Worm (Caenorhabditis elegans): ENCODE data around the gene Y43F8B.9.

Gene Y43F8B.9

DNA sequence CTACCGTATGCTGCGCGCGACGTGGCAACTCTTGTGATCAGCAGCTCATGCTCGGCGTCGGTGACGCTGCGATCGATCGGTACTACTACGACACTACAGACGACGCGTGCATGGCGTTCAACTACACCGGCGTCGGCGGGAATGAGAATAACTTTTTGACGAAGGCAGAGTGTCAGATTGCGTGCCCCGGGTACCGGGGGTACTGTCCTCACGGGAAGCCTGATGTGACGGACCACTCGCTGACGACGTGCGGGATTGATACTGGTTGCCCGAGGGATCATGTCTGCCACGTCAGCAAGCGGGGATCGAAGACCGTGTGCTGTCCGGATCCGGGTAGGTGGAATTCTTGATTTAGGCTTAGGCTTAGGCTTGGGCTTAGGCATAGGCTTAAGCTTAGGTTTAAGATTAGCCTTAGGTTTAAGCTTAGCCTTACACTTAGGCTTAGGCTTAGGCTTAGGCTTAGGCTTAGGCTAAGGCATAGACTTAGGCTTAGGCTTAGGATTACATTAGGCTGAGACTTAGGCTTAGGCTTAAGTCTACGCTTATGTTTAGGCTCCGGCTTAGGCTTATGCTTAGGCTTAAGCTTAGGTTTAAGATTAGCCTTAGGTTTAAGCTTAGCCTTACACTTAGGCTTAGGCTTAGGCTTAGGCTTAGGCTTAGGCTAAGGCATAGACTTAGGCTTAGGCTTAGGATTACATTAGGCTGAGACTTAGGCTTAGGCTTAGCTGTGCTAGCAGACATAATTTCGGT lies 39.8 kb downstream of the Y43F8B.9 start:
- TF ChIP-seq dve-1 (tag; optimal IDR thresholded peaks at IDR 0.05), result peak; percentile 61
- TF ChIP-seq T23F11.4 (GFP tag; optimal IDR thresholded peaks at IDR 0.05), result peak; percentile 36

DNA sequence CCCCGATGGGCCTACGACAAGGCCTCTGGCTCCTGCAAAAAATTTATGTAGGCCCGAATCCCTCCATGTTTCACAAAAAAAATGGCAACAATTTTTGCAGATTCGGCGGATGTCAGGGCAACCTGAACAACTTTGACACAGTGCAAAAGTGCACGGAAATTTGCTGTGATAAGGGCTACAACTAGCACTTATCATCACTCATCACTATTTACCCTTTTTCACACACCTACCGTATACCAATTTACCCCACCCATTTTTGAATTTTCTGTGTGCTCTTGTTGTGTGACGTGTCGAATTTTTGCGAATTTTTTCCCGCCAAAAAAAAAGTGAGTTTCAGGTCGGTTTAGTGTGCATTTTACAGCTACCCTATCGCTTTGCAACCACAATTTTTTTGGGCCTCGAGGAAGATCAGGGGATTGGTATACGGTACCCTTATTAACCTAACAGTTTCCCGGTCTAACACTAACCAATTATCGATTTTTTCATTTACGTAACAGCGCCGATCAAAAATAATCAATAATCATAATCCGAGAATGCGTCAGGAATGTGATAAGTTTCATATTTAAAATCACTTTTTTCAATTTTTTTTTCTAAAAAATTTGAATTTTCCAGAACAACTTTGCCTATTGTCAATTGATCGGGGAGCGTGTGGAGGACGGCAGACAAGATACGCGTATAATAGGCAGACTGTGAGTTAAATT lies 40.7 kb downstream of the Y43F8B.9 start:
- TF ChIP-seq pag-3 (tag; optimal IDR thresholded peaks at IDR 0.05; ENCODE audit: borderline replicate concordance), result no peak
- no peak for TF ChIP-seq ets-4 (tag; optimal IDR thresholded peaks at IDR 0.05)
- no peak for TF ChIP-seq npax-4 (tag; optimal IDR thresholded peaks at IDR 0.05)
- TF ChIP-seq lin-11 (tag; optimal IDR thresholded peaks at IDR 0.05), result no peak
- no peak for TF ChIP-seq odd-2 (tag; optimal IDR thresholded peaks at IDR 0.05)
- no peak for TF ChIP-seq madf-2 (tag; optimal IDR thresholded peaks at IDR 0.05)
- TF ChIP-seq hlh-6 (tag; optimal IDR thresholded peaks at IDR 0.05), result no peak
- no peak for TF ChIP-seq ceh-34 (tag; optimal IDR thresholded peaks at IDR 0.05)
- no peak for TF ChIP-seq fkh-6 (tag; optimal IDR thresholded peaks at IDR 0.05)

DNA sequence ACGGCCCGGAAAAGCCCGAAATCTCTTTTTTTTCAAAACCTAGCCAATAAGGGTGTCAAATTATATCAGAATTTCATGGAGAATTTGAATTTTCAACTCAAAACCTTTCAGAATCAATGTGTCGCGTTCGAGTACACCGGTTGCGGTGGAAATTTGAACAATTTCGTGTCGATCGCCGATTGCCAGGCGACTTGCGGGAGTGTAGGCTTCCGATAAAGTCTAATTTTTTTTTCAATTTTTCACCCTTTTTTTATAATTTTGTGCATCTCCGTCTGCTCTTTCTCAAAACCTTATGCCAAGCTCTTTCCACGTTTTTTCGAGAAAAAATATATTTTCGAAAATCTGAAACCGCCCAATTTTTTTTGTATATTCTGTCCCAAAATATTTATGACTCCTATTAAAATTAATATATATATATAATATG lies 41.6 kb downstream of the Y43F8B.9 start:
- TF ChIP-seq T23F11.4 (GFP tag; optimal IDR thresholded peaks at IDR 0.05), result no peak

DNA sequence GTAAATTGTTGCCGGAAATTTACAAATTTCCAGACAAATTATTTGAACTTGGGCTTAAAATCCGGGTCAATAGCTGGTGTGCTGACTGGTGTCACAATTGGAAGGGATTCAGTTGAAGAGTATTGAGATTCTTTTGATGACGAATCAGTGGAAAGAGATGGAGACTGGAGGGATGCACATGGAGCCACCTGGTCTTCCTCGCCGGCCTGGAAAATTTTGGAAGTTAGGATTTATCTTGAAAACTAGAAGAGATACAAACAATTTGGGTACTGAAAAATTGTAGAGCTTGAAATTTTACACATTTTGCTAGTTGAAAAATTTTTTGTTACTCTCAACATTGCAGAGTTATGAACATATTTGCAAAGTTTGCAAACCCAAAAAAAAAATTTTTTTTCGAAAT lies 42.2 kb downstream of the Y43F8B.9 start:
- TF ChIP-seq gmeb-2 (tag; optimal IDR thresholded peaks at IDR 0.05) (no peak), pag-3 (tag; optimal IDR thresholded peaks at IDR 0.05; ENCODE audit: borderline replicate concordance) (no peak), rnt-1 (tag; optimal IDR thresholded peaks at IDR 0.05) (no peak), dve-1 (tag; optimal IDR thresholded peaks at IDR 0.05) (no peak), ceh-34 (tag; optimal IDR thresholded peaks at IDR 0.05) (no peak), ets-4 (tag; optimal IDR thresholded peaks at IDR 0.05) (no peak), ztf-16 (tag; optimal IDR thresholded peaks at IDR 0.05) (no peak), zip-5 (tag; optimal IDR thresholded peaks at IDR 0.05) (no peak), ceh-45 (GFP tag; IDR thresholded peaks at IDR 0.05) (no peak), sox-4 (tag; optimal IDR thresholded peaks at IDR 0.05) (no peak), ceh-14 (tag; optimal IDR thresholded peaks at IDR 0.05) (no peak), ceh-31 (tag; optimal IDR thresholded peaks at IDR 0.05) (no peak), pax-1 (tag; optimal IDR thresholded peaks at IDR 0.05) (no peak), fax-1 (tag; optimal IDR thresholded peaks at IDR 0.05) (no peak), ceh-30 (tag; optimal IDR thresholded peaks at IDR 0.05) (no peak), unc-3 (GFP tag; conservative IDR thresholded peaks at IDR 0.05) (no peak), unc-3 (tag; optimal IDR thresholded peaks at IDR 0.05) (no peak), elt-4 (tag; optimal IDR thresholded peaks at IDR 0.05) (no peak), pqm-1 (tag; optimal IDR thresholded peaks at IDR 0.05) (no peak), hlh-8 (tag; optimal IDR thresholded peaks at IDR 0.05) (no peak)

DNA sequence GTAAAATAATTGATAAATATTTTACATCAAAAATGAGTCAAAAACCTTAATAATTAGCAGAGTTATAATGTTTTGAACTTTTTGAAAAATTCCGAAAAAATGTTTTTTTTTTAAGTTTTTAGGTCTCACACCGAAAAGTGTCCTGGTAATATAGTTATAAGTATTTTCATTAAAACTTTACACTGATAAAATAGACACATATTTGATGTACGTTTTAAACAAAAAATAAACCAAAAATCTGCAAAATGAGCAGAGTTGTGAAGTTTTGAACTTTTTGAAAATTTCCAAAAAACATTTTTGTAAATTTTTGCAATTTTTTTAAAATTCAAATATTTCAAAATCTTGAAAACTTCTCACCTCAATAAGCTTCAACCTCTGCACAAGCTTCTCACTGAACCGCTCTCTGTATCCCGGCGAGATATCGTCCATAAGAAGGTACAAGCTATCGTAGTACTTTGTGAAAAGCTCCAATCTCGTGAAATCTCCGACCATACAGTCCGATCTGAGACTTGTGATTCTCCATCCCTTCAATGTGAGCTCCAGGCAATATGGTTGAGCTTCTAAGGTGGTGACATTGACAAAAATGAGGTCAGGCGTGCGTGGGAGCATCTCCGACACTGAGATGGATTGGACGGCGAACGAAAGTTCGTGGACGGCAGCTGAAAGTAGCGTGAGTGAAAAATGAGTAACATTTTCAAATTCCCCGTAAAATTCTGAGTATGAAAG lies 42.8 kb downstream of the Y43F8B.9 start:
- no peak for TF ChIP-seq dmd-4 (tag; optimal IDR thresholded peaks at IDR 0.05; ENCODE audit: borderline replicate concordance)
- peak; percentile 39 for TF ChIP-seq ama-1 (optimal IDR thresholded peaks at IDR 0.05)
